Worm (Caenorhabditis elegans): ENCODE results near the gene ZK892.4.

ZK892.4 gene

ce11 chrII:10056545-10057038 lies 50.2 kb downstream of the ZK892.4 start, which contains the start of gene C18D1.2:
Gene C18D1.2 (plus strand): TSS chrII:10056988.
- TF ChIP-seq dao-5 (tag; optimal IDR thresholded peaks at IDR 0.05) (no peak), him-1 (tag; optimal IDR thresholded peaks at IDR 0.05) (no peak), W03F9.2 (tag; optimal IDR thresholded peaks at IDR 0.05) (no peak)

All from whole organism, L4/young adult.